Worm (Caenorhabditis elegans) whole organism, early embryonic: Measurements from ENCODE around the gene chw-1.

Experiments
- B0310.2 ChIP-seq: sonication (generic microtip); optimal IDR thresholded peaks from 2 replicates; lab custom pipeline; 2016; ENCODE audit warnings: mild to moderate bottlenecking, missing genetic modification characterization, missing compliant biosample characterization
- F13C5.2 ChIP-seq: sonication (generic microtip); optimal IDR thresholded peaks from 2 replicates; lab custom pipeline; 2017; ENCODE audit warnings: mild to moderate bottlenecking, missing genetic modification characterization, inconsistent platforms, missing compliant biosample characterization
- aly-1 ChIP-seq: sonication (generic microtip); optimal IDR thresholded peaks from 2 replicates; lab custom pipeline; 2016; ENCODE audit warnings: missing genetic modification characterization, missing compliant biosample characterization
- ama-1 ChIP-seq: fragments of 150-350 bp; optimal IDR thresholded peaks from 2 replicates; lab custom pipeline; 2014
- ceh-13 ChIP-seq: fragments of 200-800 bp; sonication (Bioruptor generic); optimal IDR thresholded peaks from 2 replicates; lab custom pipeline; 2018; ENCODE audit warnings: mild to moderate bottlenecking, missing genetic modification characterization, missing compliant biosample characterization
- ceh-36 ChIP-seq: sonication (generic microtip); optimal IDR thresholded peaks from 2 replicates; lab custom pipeline; 2016; ENCODE audit warnings: missing genetic modification characterization, inconsistent platforms, missing compliant biosample characterization
- ets-7 ChIP-seq: sonication (generic microtip); optimal IDR thresholded peaks from 2 replicates; lab custom pipeline; 2016; ENCODE audit warnings: missing genotype, missing genetic modification characterization, missing compliant biosample characterization
- flt-1 ChIP-seq: fragments of 200-800 bp; sonication (Bioruptor generic); IDR thresholded peaks from 2 replicates; pipeline ENCODE4 v1.3.6; 2022; ENCODE audit warnings: missing genetic modification characterization, missing compliant biosample characterization
- hmbx-1 ChIP-seq: sonication (generic microtip); optimal IDR thresholded peaks from 2 replicates; lab custom pipeline; 2016; ENCODE audit warnings: mild to moderate bottlenecking, missing genetic modification characterization, missing compliant biosample characterization
- hmg-4 ChIP-seq: fragments of 200-800 bp; sonication (Bioruptor generic); optimal IDR thresholded peaks from 2 replicates; lab custom pipeline; 2018; ENCODE audit warnings: mild to moderate bottlenecking, missing genetic modification characterization, missing compliant biosample characterization
- hnd-1 ChIP-seq: sonication (generic microtip); optimal IDR thresholded peaks from 2 replicates; lab custom pipeline; 2016; ENCODE audit warnings: missing genetic modification characterization, missing compliant biosample characterization
- pes-1 ChIP-seq: fragments of 200-800 bp; sonication (Bioruptor generic); IDR thresholded peaks from 2 replicates; pipeline ENCODE4 v1.3.6; 2022; ENCODE audit warnings: missing genetic modification reagents, missing genetic modification characterization, missing compliant biosample characterization
- scrt-1 ChIP-seq: fragments of 200-800 bp; sonication (Bioruptor generic); IDR thresholded peaks from 2 replicates; pipeline ENCODE4 v1.3.6; 2022; ENCODE audit warnings: missing genetic modification characterization, missing compliant biosample characterization
- sea-1 ChIP-seq: fragments of 200-800 bp; sonication (Bioruptor generic); conservative IDR thresholded peaks from 2 replicates; pipeline ENCODE4 v1.3.6; 2022; ENCODE audit warnings: missing genetic modification characterization, missing compliant biosample characterization
- tbx-11 ChIP-seq: fragments of 200-800 bp; sonication (Bioruptor generic); IDR thresholded peaks from 2 replicates; pipeline ENCODE4 v1.3.6; 2022; ENCODE audit warnings: missing genetic modification characterization, missing compliant biosample characterization
- tbx-37 ChIP-seq: fragments of 200-800 bp; sonication (Bioruptor generic); conservative IDR thresholded peaks from 2 replicates; pipeline ENCODE4 v1.3.6; 2022; ENCODE audit warnings: missing genetic modification reagents, missing genetic modification characterization, missing compliant biosample characterization
- tra-4 ChIP-seq: sonication (generic microtip); optimal IDR thresholded peaks from 2 replicates; lab custom pipeline; 2017; ENCODE audit warnings: missing genetic modification characterization, missing compliant biosample characterization

The chw-1 gene

ce11 chrV:10464160-10464559 lies 2.1 kb downstream of the chw-1 start:
- TF ChIP-seq tbx-37 (GFP tag; lab: Robert Waterston, UW) (no peak), scrt-1 (GFP tag; lab: Robert Waterston, UW) (no peak), ceh-13 (GFP tag; lab: Kevin White, UChicago) (no peak), B0310.2 (tag; lab: Kevin White, UChicago) (no peak), pes-1 (GFP tag; lab: Robert Waterston, UW) (no peak), flt-1 (GFP tag; lab: Robert Waterston, UW) (no peak), hmg-4 (GFP tag; lab: Kevin White, UChicago) (no peak), tbx-11 (GFP tag; lab: Robert Waterston, UW) (no peak), F13C5.2 (tag; lab: Kevin White, UChicago) (no peak), hmbx-1 (tag; lab: Kevin White, UChicago) (no peak), sea-1 (GFP tag; lab: Robert Waterston, UW) (no peak), hnd-1 (no peak)

- no peak for TF ChIP-seq sea-1 (GFP tag; lab: Robert Waterston, UW)
- TF ChIP-seq ets-7 (tag; lab: Kevin White, UChicago) = no peak
- no peak for TF ChIP-seq tbx-11 (GFP tag; lab: Robert Waterston, UW)
- TF ChIP-seq hnd-1 = no peak
- no peak for TF ChIP-seq F13C5.2 (tag; lab: Kevin White, UChicago)
- TF ChIP-seq tra-4 (tag; lab: Kevin White, UChicago) = no peak
- TF ChIP-seq flt-1 (GFP tag; lab: Robert Waterston, UW) = no peak
- TF ChIP-seq aly-1 (tag; lab: Kevin White, UChicago) = no peak
- no peak for TF ChIP-seq pes-1 (GFP tag; lab: Robert Waterston, UW)
- no peak for TF ChIP-seq tbx-37 (GFP tag; lab: Robert Waterston, UW)
- TF ChIP-seq ceh-36 (tag; lab: Kevin White, UChicago) = no peak
- no peak for TF ChIP-seq ama-1 (lab: Kevin White, UChicago)
These were observed 2.7 kb downstream of the chw-1 start for ce11 chrV:10464746-10465145.

ce11 chrV:10465478-10465877 lies 3.4 kb downstream of the chw-1 start:
- TF ChIP-seq scrt-1 (GFP tag; lab: Robert Waterston, UW) (no peak), tbx-11 (GFP tag; lab: Robert Waterston, UW) (no peak), tra-4 (tag; lab: Kevin White, UChicago) (no peak), tbx-37 (GFP tag; lab: Robert Waterston, UW) (no peak), flt-1 (GFP tag; lab: Robert Waterston, UW) (no peak)

- peak; percentile 55 for TF ChIP-seq hmg-4 (GFP tag; lab: Kevin White, UChicago)
- TF ChIP-seq B0310.2 (tag; lab: Kevin White, UChicago) = no peak
- no peak for TF ChIP-seq pes-1 (GFP tag; lab: Robert Waterston, UW)
- no peak for TF ChIP-seq hmbx-1 (tag; lab: Kevin White, UChicago)
- TF ChIP-seq tbx-37 (GFP tag; lab: Robert Waterston, UW) = no peak
- TF ChIP-seq F13C5.2 (tag; lab: Kevin White, UChicago) = peak; percentile 14
These were observed 4.6 kb downstream of the chw-1 start for ce11 chrV:10466607-10467092.

ce11 chrV:10467104-10467503 lies 5.0 kb downstream of the chw-1 start:
- TF ChIP-seq scrt-1 (GFP tag; lab: Robert Waterston, UW) (no peak), tbx-11 (GFP tag; lab: Robert Waterston, UW) (no peak), sea-1 (GFP tag; lab: Robert Waterston, UW) (no peak), F13C5.2 (tag; lab: Kevin White, UChicago) (no peak)

- TF ChIP-seq tbx-37 (GFP tag; lab: Robert Waterston, UW) = no peak
These were observed 5.6 kb downstream of the chw-1 start for ce11 chrV:10467659-10468058.

ce11 chrV:10468190-10468589 lies 6.1 kb downstream of the chw-1 start, which contains the start of gene egl-9:
TSS of gene egl-9 (plus strand) at chrV:10468517.
- no peak for TF ChIP-seq pes-1 (GFP tag; lab: Robert Waterston, UW)
- no peak for TF ChIP-seq B0310.2 (tag; lab: Kevin White, UChicago)
- no peak for TF ChIP-seq ama-1 (lab: Kevin White, UChicago)
- TF ChIP-seq ets-7 (tag; lab: Kevin White, UChicago) = no peak
- no peak for TF ChIP-seq tbx-11 (GFP tag; lab: Robert Waterston, UW)
- no peak for TF ChIP-seq hnd-1
- TF ChIP-seq tbx-37 (GFP tag; lab: Robert Waterston, UW) = no peak
- TF ChIP-seq hmg-4 (GFP tag; lab: Kevin White, UChicago) = no peak

- TF ChIP-seq ceh-36 (tag; lab: Kevin White, UChicago) (no peak), sea-1 (GFP tag; lab: Robert Waterston, UW) (no peak), flt-1 (GFP tag; lab: Robert Waterston, UW) (no peak), tbx-11 (GFP tag; lab: Robert Waterston, UW) (no peak), scrt-1 (GFP tag; lab: Robert Waterston, UW) (no peak), tbx-37 (GFP tag; lab: Robert Waterston, UW) (no peak), ets-7 (tag; lab: Kevin White, UChicago) (no peak), hmbx-1 (tag; lab: Kevin White, UChicago) (no peak), ceh-13 (GFP tag; lab: Kevin White, UChicago) (no peak), pes-1 (GFP tag; lab: Robert Waterston, UW) (no peak)
These were observed 6.6 kb downstream of the chw-1 start for ce11 chrV:10468709-10469108.
